Fruit fly (Drosophila melanogaster) whole organism, embryonic: ENCODE results near the gene GstZ1.

Experiments used
- Abd-B ChIP-seq: fragments of 200-800 bp; sonication (Bioruptor generic); optimal IDR thresholded peaks from 2 replicates; lab custom pipeline; 2018; ENCODE audit warnings: missing biosample characterization, mild to moderate bottlenecking, missing genetic modification characterization, moderate library complexity
- Atf6 ChIP-seq: fragments of 200-800 bp; sonication (Bioruptor generic); IDR thresholded peaks from 2 replicates; pipeline ENCODE4 v1.3.6; 2022; ENCODE audit warnings: missing biosample characterization, missing genetic modification characterization
- CG10462 ChIP-seq: fragments of 200-800 bp; sonication (Bioruptor generic); optimal IDR thresholded peaks from 2 replicates; lab custom pipeline; 2016; ENCODE audit warnings: missing biosample characterization, missing genetic modification characterization
- CG14710 ChIP-seq: fragments of 200-800 bp; sonication (Bioruptor generic); optimal IDR thresholded peaks from 3 replicates; lab custom pipeline; 2019; ENCODE audit warnings: missing biosample characterization, mild to moderate bottlenecking, missing genetic modification characterization, moderate library complexity
- CG17568 ChIP-seq: fragments of 200-800 bp; sonication (Bioruptor generic); optimal IDR thresholded peaks from 2 replicates; lab custom pipeline; 2018; ENCODE audit warnings: missing biosample characterization, mild to moderate bottlenecking, missing genetic modification characterization, moderate library complexity
- CG1832 ChIP-seq: fragments of 200-800 bp; sonication (Bioruptor generic); optimal IDR thresholded peaks from 2 replicates; lab custom pipeline; 2017; ENCODE audit warnings: missing biosample characterization, mild to moderate bottlenecking, missing genetic modification characterization, inconsistent platforms
- CG30020 ChIP-seq: fragments of 200-800 bp; optimal IDR thresholded peaks from 2 replicates; lab custom pipeline; 2019; ENCODE audit warnings: missing biosample characterization, mild to moderate bottlenecking, missing genetic modification characterization, moderate library complexity
- CG30431 ChIP-seq: fragments of 200-800 bp; sonication (Bioruptor generic); optimal IDR thresholded peaks from 2 replicates; lab custom pipeline; 2017; ENCODE audit warnings: missing biosample characterization, missing genetic modification characterization
- CG43689 ChIP-seq: fragments of 200-800 bp; sonication (Bioruptor generic); IDR thresholded peaks from 2 replicates; pipeline ENCODE4 v1.3.6; 2022; ENCODE audit warnings: missing biosample characterization, missing genetic modification characterization
- CG6813 ChIP-seq: fragments of 200-800 bp; sonication (Bioruptor generic); optimal IDR thresholded peaks from 2 replicates; lab custom pipeline; 2017; ENCODE audit warnings: missing biosample characterization, missing genetic modification characterization, mild to moderate bottlenecking, moderate library complexity, missing genetic modification reagents
- CG7786 ChIP-seq: fragments of 200-800 bp; sonication (Bioruptor generic); optimal IDR thresholded peaks from 2 replicates; lab custom pipeline; 2016; ENCODE audit warnings: missing biosample characterization, missing genetic modification characterization
- CG7839 ChIP-seq: fragments of 200-800 bp; sonication (Bioruptor generic); optimal IDR thresholded peaks from 3 replicates; lab custom pipeline; 2018; ENCODE audit warnings: missing biosample characterization, mild to moderate bottlenecking, missing genetic modification characterization, moderate library complexity
- CG7987 ChIP-seq: fragments of 200-800 bp; sonication (Bioruptor generic); optimal IDR thresholded peaks from 2 replicates; lab custom pipeline; 2018; ENCODE audit warnings: missing biosample characterization, mild to moderate bottlenecking, missing genetic modification characterization, moderate library complexity
- CG8388 ChIP-seq: fragments of 200-800 bp; sonication (Bioruptor generic); optimal IDR thresholded peaks from 2 replicates; lab custom pipeline; 2019; ENCODE audit warnings: missing biosample characterization, mild to moderate bottlenecking, missing genetic modification characterization, moderate library complexity
- CG9215 ChIP-seq: fragments of 200-800 bp; sonication (Bioruptor generic); IDR thresholded peaks from 2 replicates; pipeline ENCODE4 v1.3.6; 2022; ENCODE audit warnings: missing biosample characterization, missing genetic modification characterization
- CG9437 ChIP-seq: fragments of 200-800 bp; sonication (Bioruptor generic); optimal IDR thresholded peaks from 2 replicates; lab custom pipeline; 2018; ENCODE audit warnings: missing biosample characterization, mild to moderate bottlenecking, missing genetic modification characterization
- CG9727 ChIP-seq: fragments of 200-800 bp; sonication (Bioruptor generic); optimal IDR thresholded peaks from 3 replicates; lab custom pipeline; 2017; ENCODE audit warnings: missing biosample characterization, mild to moderate bottlenecking, missing genetic modification characterization
- CG9876 ChIP-seq: fragments of 200-800 bp; sonication (Bioruptor generic); optimal IDR thresholded peaks from 2 replicates; lab custom pipeline; 2016; ENCODE audit warnings: missing biosample characterization, missing genetic modification characterization
- CTCF ChIP-seq: fragments of 200-800 bp; sonication (Bioruptor generic); optimal IDR thresholded peaks from 2 replicates; lab custom pipeline; 2017; ENCODE audit warnings: missing biosample characterization, mild to moderate bottlenecking, missing genetic modification characterization, moderate library complexity
- Chrac-16 ChIP-seq: fragments of 200-800 bp; sonication (Bioruptor generic); optimal IDR thresholded peaks from 3 replicates; lab custom pipeline; 2016; ENCODE audit warnings: missing biosample characterization, missing genetic modification characterization
- Dfd ChIP-seq, 2 experiments: fragments of >200 bp; optimal IDR thresholded peaks; 2 replicates each; lab custom pipeline; 2017; ENCODE audit warnings: missing biosample characterization in 2 of 2, missing genetic modification characterization in 2 of 2
- Dref ChIP-seq: fragments of 200-800 bp; sonication (Bioruptor generic); IDR thresholded peaks from 2 replicates; pipeline ENCODE4 v1.3.6; 2022; ENCODE audit warnings: missing biosample characterization, missing genetic modification characterization
- Eip74EF ChIP-seq, 2 experiments: fragments of 200-800 bp in 1 of 2; fragments of >200 bp in 1 of 2; sonication (Bioruptor generic) in 1 of 2; optimal IDR thresholded peaks; 2 replicates each; lab custom pipeline; 2017 to 2019; ENCODE audit warnings: missing biosample characterization in 2 of 2, missing genetic modification characterization in 2 of 2, mild to moderate bottlenecking in 1 of 2, moderate library complexity in 1 of 2
- Ets65A ChIP-seq: fragments of 200-800 bp; sonication (Bioruptor generic); peaks from one replicate; lab custom pipeline; 2016; ENCODE audit warnings: missing biosample characterization, missing genetic modification characterization
- Sox102F ChIP-seq: fragments of 200-800 bp; sonication (Bioruptor generic); optimal IDR thresholded peaks from 2 replicates; lab custom pipeline; 2018; ENCODE audit warnings: missing biosample characterization, mild to moderate bottlenecking, missing genetic modification characterization, moderate library complexity
- Stat92E ChIP-seq, 3 experiments: fragments of >200 bp in 2 of 3; fragments of 200-800 bp in 1 of 3; sonication (Bioruptor generic) in 1 of 3; optimal IDR thresholded peaks; 2 replicates each; lab custom pipeline; 2017 to 2019; ENCODE audit warnings: missing biosample characterization in 3 of 3, missing genetic modification characterization in 3 of 3, mild to moderate bottlenecking in 1 of 3, moderate library complexity in 1 of 3
- Trl ChIP-seq, 3 experiments: fragments of >200 bp in 2 of 3; fragments of 200-800 bp in 1 of 3; sonication (Bioruptor generic) in 1 of 3; optimal IDR thresholded peaks; 2 replicates in 1 of 3; 3 replicates in 2 of 3; lab custom pipeline; 2016 to 2017; ENCODE audit warnings: missing biosample characterization in 1 of 3, missing genetic modification characterization in 1 of 3
- Xrp1 ChIP-seq: fragments of 200-800 bp; sonication (Bioruptor generic); IDR thresholded peaks from 2 replicates; pipeline ENCODE4 v1.3.6; 2022; ENCODE audit warnings: missing biosample characterization, missing genetic modification characterization
- bab2 ChIP-seq: fragments of 200-800 bp; sonication (Bioruptor generic); optimal IDR thresholded peaks from 2 replicates; lab custom pipeline; 2016; ENCODE audit warnings: missing biosample characterization, missing genetic modification characterization
- cad ChIP-seq: fragments of >200 bp; optimal IDR thresholded peaks from 2 replicates; lab custom pipeline; 2017; ENCODE audit warnings: missing biosample characterization, missing genetic modification characterization
- dmrt11E ChIP-seq: fragments of 200-800 bp; sonication (Bioruptor generic); optimal IDR thresholded peaks from 3 replicates; lab custom pipeline; 2018; ENCODE audit warnings: missing biosample characterization, mild to moderate bottlenecking, missing genetic modification characterization, moderate library complexity
- esg ChIP-seq: fragments of 200-800 bp; sonication (Bioruptor generic); conservative IDR thresholded peaks from 2 replicates; pipeline ENCODE4 v1.3.6; 2022; ENCODE audit warnings: missing biosample characterization, missing genetic modification characterization
- ewg ChIP-seq: fragments of 200-800 bp; sonication (Bioruptor generic); optimal IDR thresholded peaks from 3 replicates; lab custom pipeline; 2017; ENCODE audit warnings: mild to moderate bottlenecking, missing biosample characterization, missing genetic modification reagents, missing genetic modification characterization
- gce ChIP-seq: fragments of 200-800 bp; sonication (Bioruptor generic); IDR thresholded peaks from 3 replicates; pipeline ENCODE4 v1.3.6; 2022; ENCODE audit warnings: missing biosample characterization, missing genetic modification characterization
- gt ChIP-seq: fragments of 200-800 bp; sonication (Bioruptor generic); IDR thresholded peaks from 2 replicates; pipeline ENCODE4 v1.3.6; 2022; ENCODE audit warnings: missing biosample characterization, missing genetic modification characterization
- kay ChIP-seq: fragments of 200-800 bp; sonication (Bioruptor generic); optimal IDR thresholded peaks from 2 replicates; lab custom pipeline; 2016; ENCODE audit warnings: missing biosample characterization, missing genetic modification characterization
- lab ChIP-seq: fragments of 200-800 bp; sonication (Bioruptor generic); optimal IDR thresholded peaks from 3 replicates; lab custom pipeline; 2017; ENCODE audit warnings: missing biosample characterization, missing genetic modification characterization, mild to moderate bottlenecking, moderate library complexity, missing genetic modification reagents
- lmd ChIP-seq: fragments of 200-800 bp; sonication (Bioruptor generic); IDR thresholded peaks from 2 replicates; pipeline ENCODE4 v1.3.6; 2022; ENCODE audit warnings: missing biosample characterization, missing genetic modification characterization
- nmo ChIP-seq: fragments of 200-800 bp; sonication (Bioruptor generic); optimal IDR thresholded peaks from 2 replicates; lab custom pipeline; 2018; ENCODE audit warnings: missing biosample characterization, mild to moderate bottlenecking, missing genetic modification characterization, moderate library complexity
- org-1 ChIP-seq: fragments of 200-800 bp; sonication (Bioruptor generic); optimal IDR thresholded peaks from 2 replicates; lab custom pipeline; 2017; ENCODE audit warnings: missing biosample characterization, missing genetic modification characterization
- p53 ChIP-seq: fragments of 200-800 bp; sonication (Bioruptor generic); optimal IDR thresholded peaks from 2 replicates; lab custom pipeline; 2016; ENCODE audit warnings: missing biosample characterization, missing genetic modification characterization
- sens ChIP-seq: fragments of 200-800 bp; sonication (Bioruptor generic); peaks from one replicate; lab custom pipeline; 2016; ENCODE audit warnings: missing biosample characterization, missing genetic modification characterization
- seq ChIP-seq: fragments of 200-800 bp; sonication (Bioruptor generic); IDR thresholded peaks from 2 replicates; pipeline ENCODE4 v1.3.6; 2022; ENCODE audit warnings: missing biosample characterization, missing genetic modification characterization
- tgo ChIP-seq: fragments of 200-800 bp; sonication (Bioruptor generic); IDR thresholded peaks from 3 replicates; pipeline ENCODE4 v1.3.6; 2022; ENCODE audit warnings: missing biosample characterization, missing genetic modification characterization
- tin ChIP-seq: fragments of 200-800 bp; sonication (Bioruptor generic); optimal IDR thresholded peaks from 3 replicates; lab custom pipeline; 2016; ENCODE audit warnings: missing biosample characterization, missing genetic modification characterization
- twi ChIP-seq: fragments of 200-800 bp; optimal IDR thresholded peaks from 2 replicates; lab custom pipeline; 2019; ENCODE audit warnings: missing biosample characterization, mild to moderate bottlenecking, missing genetic modification characterization, moderate library complexity
- yki ChIP-seq: fragments of >200 bp; optimal IDR thresholded peaks from 3 replicates; lab custom pipeline; 2018
- zen2 ChIP-seq: fragments of 200-800 bp; sonication (Bioruptor generic); IDR thresholded peaks from 3 replicates; pipeline ENCODE4 v1.3.6; 2022; ENCODE audit warnings: missing biosample characterization, missing genetic modification characterization; ENCODE audit not compliant: partially characterized antibody

GstZ1 gene

DNA sequence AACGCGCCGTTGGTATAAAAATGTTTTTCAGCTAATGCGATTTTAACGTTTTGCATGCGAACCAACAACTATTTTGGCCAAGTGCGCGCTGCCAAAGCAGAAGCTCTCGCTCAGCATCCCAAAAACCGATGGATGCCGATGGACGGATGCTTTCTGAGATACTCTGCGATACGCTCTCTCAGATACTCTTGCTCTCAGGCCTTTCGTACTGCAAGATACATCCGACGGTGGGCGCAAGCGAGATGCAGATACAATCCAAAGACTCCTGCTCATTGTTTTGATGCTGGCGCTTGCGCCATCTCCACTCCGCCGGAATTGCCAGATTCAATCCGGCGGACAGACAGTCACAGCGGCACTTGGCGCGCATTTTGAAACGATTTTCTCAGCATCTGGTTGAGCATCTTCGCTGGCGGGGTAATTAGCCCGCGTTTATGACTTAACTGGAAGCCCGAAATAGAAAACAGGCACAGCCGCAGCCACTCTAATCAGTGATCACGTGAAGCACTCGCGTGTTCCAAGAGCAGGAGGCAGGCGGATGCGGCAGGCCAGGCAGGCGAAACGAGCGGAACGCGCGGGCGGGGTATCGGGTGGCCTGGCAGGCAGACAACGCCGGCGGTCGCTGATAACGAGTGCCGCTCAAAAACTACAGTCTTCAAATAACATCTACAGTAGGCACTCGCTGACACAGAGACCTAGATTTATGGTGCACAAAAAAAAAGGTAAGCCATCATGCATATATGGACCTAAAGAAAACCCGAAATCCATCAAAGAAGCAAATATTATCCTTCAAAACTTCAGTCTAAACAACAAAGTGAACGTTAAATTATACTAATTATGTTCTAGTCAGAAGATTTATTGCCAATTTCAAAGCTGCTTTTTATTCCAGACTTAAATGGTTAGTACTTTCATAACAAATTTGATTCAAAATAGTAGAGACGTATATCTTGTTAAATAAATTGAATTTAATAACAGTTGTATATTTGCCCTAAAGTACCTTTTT, 37.6 kb upstream of the GstZ1 start, which contains the start of gene CG16779 (continued):
- TF ChIP-seq lab (GFP tag; lab: Kevin White, UChicago) = no peak
- no peak for TF ChIP-seq Chrac-16 (GFP tag; lab: Kevin White, UChicago)
- TF ChIP-seq CG30020 (tag; lab: Kevin White, UChicago) = no peak
- TF ChIP-seq Sox102F (GFP tag; lab: Kevin White, UChicago) = peak; percentile 36
- no peak for TF ChIP-seq CTCF
- TF ChIP-seq CG9437 = peak; percentile 21
- TF ChIP-seq CG7987 = peak; percentile 96
- peak; percentile 30 for TF ChIP-seq CG6813 (GFP tag; lab: Kevin White, UChicago)
- TF ChIP-seq org-1 = no peak
- no peak for TF ChIP-seq gce
- no peak for TF ChIP-seq CG9876 (GFP tag; lab: Kevin White, UChicago)
- no peak for TF ChIP-seq Atf6 (GFP tag; lab: Robert Waterston, UW)
- TF ChIP-seq Trl (optimal IDR thresholded peaks at IDR 0.05; lab: Kevin White, UChicago) = peak; percentile 62 to 63
- TF ChIP-seq Trl (GFP tag; optimal IDR thresholded peaks at IDR 0.05; lab: Kevin White, UChicago) = no peak
- no peak for TF ChIP-seq esg (GFP tag; lab: Robert Waterston, UW)
- TF ChIP-seq CG8388 (GFP tag; lab: Kevin White, UChicago) = peak; percentile 25
- peak; percentile 47 for TF ChIP-seq tin (GFP tag; lab: Kevin White, UChicago)
- TF ChIP-seq dmrt11E (tag; lab: Kevin White, UChicago) = peak; percentile 51
- TF ChIP-seq CG9727 (GFP tag; lab: Kevin White, UChicago) = peak; percentile 65
- peak; percentile 100 for TF ChIP-seq ewg
- no peak for TF ChIP-seq yki (lab: Kevin White, UChicago)
- TF ChIP-seq Ets65A (GFP tag; lab: Kevin White, UChicago) = peak; percentile 72
- peak; percentile 85 for TF ChIP-seq cad
- TF ChIP-seq tgo = peak; percentile 30; the same call in 1 of the 3 replicates
- no peak for TF ChIP-seq CG43689
- peak; percentile 99 for TF ChIP-seq CG9215 (GFP tag; lab: Robert Waterston, UW)
- TF ChIP-seq Dref = 0 out of 2 replicates have a peak, but pooled peaks have one; percentile 17
- no peak for TF ChIP-seq Stat92E (GFP tag; optimal IDR thresholded peaks at IDR 0.05; lab: Kevin White, UChicago)
- TF ChIP-seq sens (GFP tag; lab: Kevin White, UChicago) = peak; percentile 92
- TF ChIP-seq CG30431 (GFP tag; lab: Kevin White, UChicago) = peak; percentile 43
- peak in 1 of 2 experiments; percentile 56 for TF ChIP-seq Eip74EF (GFP tag; optimal IDR thresholded peaks at IDR 0.05; lab: Kevin White, UChicago)
- TF ChIP-seq CG7839 (tag; lab: Kevin White, UChicago) = peak; percentile 73
- no peak for TF ChIP-seq p53 (GFP tag; lab: Kevin White, UChicago)
- TF ChIP-seq CG7786 = no peak
- no peak for TF ChIP-seq seq (GFP tag; lab: Robert Waterston, UW)
- peak; percentile 61 for TF ChIP-seq CG1832
- TF ChIP-seq twi = peak; percentile 58
- TF ChIP-seq Abd-B (GFP tag; lab: Kevin White, UChicago) = peak; percentile 4
- peak; percentile 33; the same call in 1 of the 2 replicates for TF ChIP-seq lmd (GFP tag; lab: Robert Waterston, UW)
- peak; percentile 5 for TF ChIP-seq kay
- TF ChIP-seq Xrp1 (GFP tag; lab: Robert Waterston, UW) = 0 out of 2 replicates have a peak, but pooled peaks have one; percentile 10
- TF ChIP-seq CG17568 (GFP tag; lab: Kevin White, UChicago) = no peak
- peak; percentile 50 for TF ChIP-seq CG14710 (tag; lab: Kevin White, UChicago)
- no peak for TF ChIP-seq gt (GFP tag; lab: Robert Waterston, UW)
- TF ChIP-seq bab2 (GFP tag; lab: Kevin White, UChicago) = peak; percentile 24
- no peak for TF ChIP-seq CG10462 (GFP tag; lab: Kevin White, UChicago)
- peak; percentile 65; the same call in 2 of the 3 replicates for TF ChIP-seq zen2
- TF ChIP-seq Dfd (GFP tag; optimal IDR thresholded peaks at IDR 0.05; lab: Kevin White, UChicago) = no peak
- peak; percentile 62 for TF ChIP-seq nmo (GFP tag; lab: Kevin White, UChicago)
